Worm (Caenorhabditis elegans): Measurements from ENCODE around the gene F13E9.16.
A peak's percentile ranks its signal among the peaks of the same experiment; 100 is the strongest.

Gene F13E9.16

DNA sequence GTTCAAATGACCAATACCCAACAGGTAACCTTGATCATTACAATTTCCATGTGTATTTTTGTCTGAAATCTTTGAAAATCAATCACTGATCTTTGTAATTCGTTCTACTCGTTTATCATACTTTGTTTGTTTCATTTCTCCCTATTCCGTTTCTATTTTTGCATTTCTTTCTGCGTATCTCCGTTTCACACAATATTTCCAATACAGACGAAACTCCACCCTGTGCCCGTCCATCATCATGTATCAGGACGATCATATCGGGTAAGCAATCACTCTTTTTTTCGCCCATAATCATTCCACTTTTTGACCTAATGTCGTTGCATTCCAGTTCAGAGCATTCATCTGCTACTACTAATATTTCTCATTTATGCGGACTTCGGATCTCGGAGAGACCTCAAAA is 22.5 kb upstream of the F13E9.16 start, which contains the start of gene pyk-2 (continued):
- no peak for TF ChIP-seq daf-12 (tag; optimal IDR thresholded peaks at IDR 0.05)
- TF ChIP-seq R02D3.7 (tag; optimal IDR thresholded peaks at IDR 0.05) = no peak
- TF ChIP-seq daf-19 (GFP tag; conservative IDR thresholded peaks at IDR 0.05) = no peak
- no peak for TF ChIP-seq cey-2 (tag; optimal IDR thresholded peaks at IDR 0.05; ENCODE audit: borderline replicate concordance, insufficient read depth)
- no peak for TF ChIP-seq T26A8.4 (GFP tag; IDR thresholded peaks at IDR 0.05)
- no peak for TF ChIP-seq hif-1 (tag; optimal IDR thresholded peaks at IDR 0.05)
- peak; percentile 63 for TF ChIP-seq hlh-30 (tag; optimal IDR thresholded peaks at IDR 0.05; ENCODE audit: insufficient read depth)
- no peak for TF ChIP-seq pha-4 (GFP tag; IDR thresholded peaks at IDR 0.05)
- TF ChIP-seq pha-4 (tag; optimal IDR thresholded peaks at IDR 0.05) = no peak
- TF ChIP-seq dve-1 (tag; optimal IDR thresholded peaks at IDR 0.05; ENCODE audit: insufficient read depth) = peak; percentile 77
- TF ChIP-seq Y75B8A.6 (GFP tag; IDR thresholded peaks at IDR 0.05) = no peak
- TF ChIP-seq ceh-62 (tag; optimal IDR thresholded peaks at IDR 0.05) = no peak
- no peak for TF ChIP-seq saeg-2 (GFP tag; IDR thresholded peaks at IDR 0.05)
- 0 out of 2 replicates have a peak, but pooled peaks have one; percentile 39 for TF ChIP-seq php-3 (GFP tag; IDR thresholded peaks at IDR 0.05)
- no peak for TF ChIP-seq nhr-25 (tag; optimal IDR thresholded peaks at IDR 0.05; ENCODE audit: borderline replicate concordance, insufficient read depth)
- no peak for TF ChIP-seq daf-8 (GFP tag; IDR thresholded peaks at IDR 0.05)
- no peak for TF ChIP-seq unc-39 (tag; optimal IDR thresholded peaks at IDR 0.05)
- TF ChIP-seq mes-2 (tag; optimal IDR thresholded peaks at IDR 0.05; ENCODE audit: poor library complexity, severe bottlenecking) = no peak
- TF ChIP-seq daf-16 (GFP tag; optimal IDR thresholded peaks at IDR 0.05) = no peak
- peak; percentile 80 for TF ChIP-seq daf-16 (tag; optimal IDR thresholded peaks at IDR 0.05)
- TF ChIP-seq nhr-77 (tag; optimal IDR thresholded peaks at IDR 0.05) = peak; percentile 41
- no peak for TF ChIP-seq zip-11 (GFP tag; IDR thresholded peaks at IDR 0.05)
- TF ChIP-seq nhr-42 (GFP tag; IDR thresholded peaks at IDR 0.05) = no peak
- no peak for TF ChIP-seq nhr-10 (tag; optimal IDR thresholded peaks at IDR 0.05)
- TF ChIP-seq lim-7 (GFP tag; IDR thresholded peaks at IDR 0.05) = no peak

- TF ChIP-seq php-3 (GFP tag; IDR thresholded peaks at IDR 0.05) (no peak), nhr-28 (tag; optimal IDR thresholded peaks at IDR 0.05) (no peak)
Measured at ce11 chrIV:10909206-10909605, 22.0 kb upstream of the F13E9.16 start, which contains the start of gene ZK596.2. Gene ZK596.2, minus strand, starts transcription at chrIV:10909306.

- TF ChIP-seq pqm-1 (tag; optimal IDR thresholded peaks at IDR 0.05) (no peak), vab-7 (GFP tag; IDR thresholded peaks at IDR 0.05) (no peak), lin-1 (GFP tag; IDR thresholded peaks at IDR 0.05) (no peak), jun-1 (tag; optimal IDR thresholded peaks at IDR 0.05) (no peak), tag-97 (GFP tag; IDR thresholded peaks at IDR 0.05) (no peak), T20F7.1 (GFP tag; optimal IDR thresholded peaks at IDR 0.05) (no peak), ZK337.2 (GFP tag; IDR thresholded peaks at IDR 0.05) (no peak), lin-38 (GFP tag; IDR thresholded peaks at IDR 0.05) (no peak), fkh-10 (GFP tag; optimal IDR thresholded peaks at IDR 0.05) (no peak), hlh-11 (tag; optimal IDR thresholded peaks at IDR 0.05) (no peak), saeg-2 (GFP tag; IDR thresholded peaks at IDR 0.05) (no peak), T26A8.4 (GFP tag; IDR thresholded peaks at IDR 0.05) (no peak), nhr-42 (GFP tag; IDR thresholded peaks at IDR 0.05) (no peak), zfp-2 (tag; optimal IDR thresholded peaks at IDR 0.05) (no peak), F37D6.2 (tag; optimal IDR thresholded peaks at IDR 0.05) (no peak), rbr-2 (tag; optimal IDR thresholded peaks at IDR 0.05) (no peak), lir-3 (tag; optimal IDR thresholded peaks at IDR 0.05) (no peak), ctbp-1 (GFP tag; IDR thresholded peaks at IDR 0.05) (no peak), tra-1 (GFP tag; IDR thresholded peaks at IDR 0.05) (no peak)
Measured at ce11 chrIV:10904282-10904681, 17.1 kb upstream of the F13E9.16 start, which contains the start of gene ZK596.3. Gene ZK596.3, minus strand, starts transcription at chrIV:10904382.
